Fruit fly (Drosophila melanogaster) ovary, adult (tissue): Measurements from ENCODE around the gene rtp.

Experiments used
- CG17801 ChIP-seq: fragments of 200-800 bp; optimal IDR thresholded peaks from 2 replicates; lab custom pipeline; 2019; ENCODE audit warnings: missing biosample characterization, mild to moderate bottlenecking, missing genetic modification characterization, moderate library complexity; ENCODE audit not compliant: partially characterized antibody

The rtp gene

DNA sequence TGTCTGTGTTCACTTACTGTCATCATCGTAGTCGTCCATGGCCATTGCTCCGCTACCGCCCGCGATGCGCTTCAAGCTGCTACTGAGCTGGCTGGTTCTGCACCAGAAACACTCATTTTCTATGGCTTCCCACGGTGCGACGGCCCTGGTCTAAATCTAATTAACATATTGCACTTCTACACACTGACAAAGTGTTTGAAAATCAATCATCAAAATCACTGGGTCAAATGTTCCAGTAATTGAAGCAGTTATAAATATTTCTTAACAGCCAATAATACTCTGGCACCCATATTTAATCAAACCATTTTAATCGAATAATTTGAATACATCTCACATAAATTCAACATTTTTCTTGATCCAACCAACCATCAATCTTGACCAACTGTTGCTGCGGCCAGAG lies at the start of gene rtp:
Gene rtp, minus strand, starts transcription at position 101 of the 400 bp plus-strand sequence.
- TF ChIP-seq CG17801 (GFP tag; lab: Kevin White, UChicago) = no peak

DNA sequence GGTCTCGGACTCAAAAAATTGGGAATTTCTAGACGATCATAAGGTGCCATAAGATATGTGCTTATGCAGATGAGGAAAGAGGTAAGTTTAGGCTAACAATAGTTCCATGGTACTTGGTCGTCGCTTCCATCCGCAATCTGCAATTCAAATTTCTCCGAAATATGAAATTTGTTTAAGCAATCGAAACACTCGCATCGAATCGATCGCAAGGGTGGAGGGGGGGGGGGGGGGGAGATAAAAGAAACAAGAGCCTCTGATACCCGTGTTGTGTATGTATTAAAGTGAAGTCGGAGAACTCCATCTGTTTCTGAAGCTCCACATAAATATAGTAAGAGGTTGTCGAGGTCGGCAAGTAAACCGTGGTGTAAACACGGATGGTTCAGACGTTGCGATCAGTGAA lies 48.8 kb upstream of the rtp start:
- TF ChIP-seq CG17801 (GFP tag; lab: Kevin White, UChicago) = no peak

DNA sequence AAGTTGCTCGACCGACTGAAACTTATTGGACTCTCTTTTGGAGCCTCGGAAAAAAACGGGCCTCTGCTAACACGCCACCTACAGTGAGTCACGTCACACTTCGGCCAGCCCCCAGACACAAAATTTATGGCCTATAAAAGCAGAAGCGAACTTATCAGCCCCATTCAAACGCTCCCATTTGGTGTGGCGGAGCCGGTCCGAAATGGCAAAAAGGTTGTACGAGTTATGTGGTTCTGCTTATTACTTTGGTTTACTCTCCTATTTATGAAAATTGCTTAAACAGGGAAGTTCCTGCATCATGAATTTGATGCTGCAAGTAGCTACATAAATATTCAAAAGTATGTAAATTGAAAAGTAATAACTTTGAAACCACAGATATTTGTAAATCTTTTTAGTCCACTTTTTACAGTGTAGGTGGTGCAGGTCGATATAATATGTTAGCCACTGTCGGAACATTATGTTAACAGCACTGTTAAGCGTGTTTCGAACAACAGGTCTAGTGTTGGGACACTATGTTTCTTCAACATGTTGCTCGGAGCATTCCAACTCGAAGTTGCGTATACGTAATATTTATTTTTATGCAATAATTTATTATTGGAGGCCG lies 46.3 kb upstream of the rtp start:
- TF ChIP-seq CG17801 (GFP tag; lab: Kevin White, UChicago) = peak; percentile 55

DNA sequence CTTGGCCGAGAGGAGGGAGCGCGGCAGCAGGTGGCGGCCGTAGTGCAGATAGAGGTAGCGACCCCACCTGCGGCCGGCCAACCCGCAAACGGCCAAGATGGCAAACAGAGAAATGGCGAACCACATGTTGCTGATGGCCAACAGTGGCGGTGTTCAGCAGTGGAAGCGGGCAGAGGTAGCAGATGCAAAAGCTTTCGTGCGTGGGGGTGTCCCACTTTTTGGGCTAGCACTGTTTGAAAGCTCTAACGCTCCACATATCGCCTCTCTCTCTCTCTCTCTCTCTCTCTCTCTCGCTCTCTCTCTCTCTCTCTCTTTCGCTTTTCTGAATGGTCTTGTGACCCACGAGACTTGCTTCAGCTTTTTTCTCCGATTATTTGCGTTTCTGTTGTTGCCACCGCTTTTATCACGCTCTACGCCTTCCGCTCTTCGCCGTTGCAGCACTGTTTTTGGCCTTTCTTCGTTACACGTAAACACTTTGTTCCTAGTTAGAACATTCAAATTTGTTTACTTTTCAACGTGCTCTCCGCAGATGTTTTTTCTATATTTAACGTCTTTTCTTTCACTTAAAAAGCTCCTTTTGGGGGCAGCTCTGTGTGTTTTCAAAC lies 45.7 kb upstream of the rtp start:
- no peak for TF ChIP-seq CG17801 (GFP tag; lab: Kevin White, UChicago)

DNA sequence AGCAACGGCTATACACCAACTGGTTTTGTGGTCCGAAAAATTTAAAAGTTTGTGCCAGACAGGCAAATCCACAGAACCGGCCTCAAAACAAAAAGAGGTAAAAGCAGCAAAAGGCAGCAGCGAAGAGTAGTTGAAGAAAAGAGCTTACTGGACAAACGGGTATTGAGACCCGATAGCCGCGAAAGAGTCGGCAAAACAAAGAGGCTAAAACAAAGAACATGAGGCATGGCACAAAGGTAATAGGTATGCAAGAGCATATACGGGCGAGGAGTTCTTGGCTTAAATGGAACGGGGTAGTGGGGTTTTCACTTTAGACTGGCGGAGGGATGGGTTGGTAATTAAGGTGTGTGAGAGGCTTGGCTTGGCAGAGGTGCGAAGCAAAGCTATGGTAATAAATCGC lies 44.0 kb upstream of the rtp start:
- peak; percentile 16 for TF ChIP-seq CG17801 (GFP tag; lab: Kevin White, UChicago)

DNA sequence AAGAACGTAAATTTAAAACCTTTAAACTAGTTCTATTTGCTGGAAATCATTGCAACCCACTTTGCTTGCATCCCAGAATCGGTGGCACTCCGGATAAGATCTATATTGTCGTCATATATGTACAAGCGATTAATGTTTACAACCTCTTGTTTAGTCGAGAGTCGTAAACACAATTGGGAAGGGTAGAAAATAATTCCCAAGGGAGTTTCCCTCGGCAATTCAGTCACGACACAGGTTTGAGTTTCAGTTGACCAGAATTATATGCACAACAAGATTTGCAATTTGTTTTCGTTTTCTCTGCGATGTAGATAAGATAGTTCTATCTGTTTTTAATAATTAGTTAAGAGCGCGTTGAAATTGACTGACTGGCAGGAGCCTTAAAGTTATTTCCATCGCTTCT lies 43.3 kb upstream of the rtp start:
- no peak for TF ChIP-seq CG17801 (GFP tag; lab: Kevin White, UChicago)

DNA sequence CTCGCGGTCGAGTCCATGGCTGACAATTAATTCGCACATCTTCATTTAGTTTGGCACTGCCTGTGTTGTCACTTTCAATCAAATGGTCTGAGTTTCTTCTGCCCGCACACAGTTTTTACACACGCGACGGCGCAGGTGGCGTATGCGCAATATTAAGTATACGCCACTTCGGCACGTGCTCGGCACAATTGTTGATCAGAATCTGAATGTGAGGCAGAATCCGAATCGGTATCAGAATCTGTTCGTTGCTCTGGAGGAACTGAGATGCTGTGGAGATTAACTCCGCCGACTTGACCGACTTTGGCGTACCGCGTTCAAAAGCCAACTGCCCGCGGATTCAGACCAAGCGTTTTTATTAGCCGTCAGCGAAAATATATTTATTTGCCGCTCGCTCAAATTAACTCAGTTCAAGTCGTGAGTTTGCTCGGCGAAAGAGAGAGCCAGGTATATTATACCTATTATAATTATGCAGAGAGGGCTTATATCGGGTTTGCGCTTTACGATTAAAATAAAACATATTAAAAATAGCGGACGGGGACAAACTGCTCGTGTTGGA lies 42.6 kb upstream of the rtp start:
- TF ChIP-seq CG17801 (GFP tag; lab: Kevin White, UChicago) = no peak

DNA sequence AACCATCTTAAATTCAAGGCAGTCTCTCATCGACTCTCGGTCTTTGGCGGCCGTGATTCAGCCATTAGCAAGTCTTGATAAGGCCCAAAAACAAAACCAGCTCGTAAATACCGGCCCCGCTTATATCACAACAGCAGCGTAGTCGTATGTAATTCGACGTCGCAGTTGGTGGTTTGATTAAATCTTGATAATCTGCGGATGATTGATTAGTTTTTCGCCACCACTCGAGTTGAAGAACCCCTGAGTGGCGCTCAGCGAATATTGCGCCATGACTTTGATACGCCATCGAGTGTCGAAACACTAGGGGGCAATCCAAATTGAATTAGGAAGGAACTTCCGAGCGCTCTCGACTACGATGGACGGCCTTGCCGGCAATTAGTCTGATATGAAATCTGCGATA lies 41.5 kb upstream of the rtp start:
- no peak for TF ChIP-seq CG17801 (GFP tag; lab: Kevin White, UChicago)

DNA sequence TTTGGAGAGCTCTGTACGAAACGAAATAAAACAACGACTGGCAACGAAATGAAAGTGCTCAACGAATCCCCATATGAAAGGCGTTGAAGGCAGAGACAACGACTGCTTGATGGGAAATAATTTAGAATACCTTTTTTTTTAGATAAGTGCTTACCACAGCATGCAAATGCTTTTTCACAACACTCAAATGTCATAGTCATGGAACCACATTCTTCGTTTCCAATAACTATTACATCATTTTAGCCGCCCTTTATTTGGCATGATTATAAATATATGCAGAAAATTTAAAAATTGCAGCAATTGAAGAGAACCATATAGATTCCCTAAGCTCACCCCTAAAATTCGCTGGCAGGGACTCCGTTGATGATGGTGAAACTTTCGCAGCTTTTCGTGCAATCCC lies 40.6 kb upstream of the rtp start, which contains the start of gene CG31538:
Gene CG31538, minus strand, starts transcription at position 101 of the 400 bp plus-strand sequence.
- no peak for TF ChIP-seq CG17801 (GFP tag; lab: Kevin White, UChicago)

DNA sequence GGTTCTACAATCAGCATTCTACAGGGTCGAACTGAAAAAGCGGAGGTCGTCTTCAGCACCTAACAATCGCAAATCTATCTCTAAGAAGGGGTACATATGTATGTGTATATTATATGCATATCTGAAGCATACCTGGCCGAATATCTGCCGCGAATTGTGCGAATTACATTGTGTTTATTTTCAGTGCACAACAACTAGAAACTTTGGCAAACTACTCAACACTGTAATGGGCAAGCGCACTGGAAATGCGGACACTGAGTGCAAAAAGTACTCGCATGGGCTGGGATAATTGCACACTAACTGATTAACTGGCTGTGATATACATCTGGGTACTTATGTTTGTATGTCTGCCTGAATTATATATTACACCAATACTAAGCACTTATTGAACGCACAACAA lies 33.7 kb upstream of the rtp start:
- TF ChIP-seq CG17801 (GFP tag; lab: Kevin White, UChicago) = peak; percentile 14

DNA sequence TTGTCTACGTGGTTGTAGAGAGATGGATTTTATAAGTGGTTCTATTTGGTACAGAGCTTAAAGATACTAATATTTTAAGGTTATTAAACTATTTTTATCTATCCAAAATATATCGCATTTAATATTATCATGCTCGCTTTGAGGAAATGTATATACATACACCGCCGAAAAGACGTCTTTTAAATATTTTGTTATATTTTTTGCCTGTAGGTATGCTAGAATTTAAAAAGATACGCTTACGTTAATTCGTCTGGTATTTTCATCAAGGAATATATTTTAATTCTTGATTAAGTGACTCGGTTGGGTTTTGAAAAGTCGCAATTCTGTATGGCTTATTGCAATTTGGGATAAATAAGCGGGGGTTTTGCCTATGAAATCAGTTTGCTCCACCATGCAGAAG lies 31.4 kb upstream of the rtp start:
- TF ChIP-seq CG17801 (GFP tag; lab: Kevin White, UChicago) = no peak

DNA sequence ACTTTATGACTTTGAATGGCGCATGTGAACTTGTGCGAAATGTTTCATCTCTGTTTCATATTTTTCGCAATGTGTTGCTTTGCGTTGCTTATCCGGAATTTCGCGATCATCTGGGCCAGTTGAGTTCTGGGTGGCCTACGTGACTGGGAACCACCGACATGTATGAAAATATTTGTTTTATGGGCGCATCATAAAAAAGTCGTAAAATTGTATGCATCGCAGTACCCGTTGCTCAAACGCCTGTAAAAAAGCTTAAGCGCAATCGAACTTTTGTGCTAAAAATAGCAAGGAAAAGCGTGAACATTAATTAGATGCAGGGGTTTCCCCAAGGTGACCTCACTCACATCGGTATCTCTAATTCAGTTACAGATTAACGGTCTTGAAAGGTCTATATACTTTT lies 29.2 kb upstream of the rtp start:
- TF ChIP-seq CG17801 (GFP tag; lab: Kevin White, UChicago) = no peak

DNA sequence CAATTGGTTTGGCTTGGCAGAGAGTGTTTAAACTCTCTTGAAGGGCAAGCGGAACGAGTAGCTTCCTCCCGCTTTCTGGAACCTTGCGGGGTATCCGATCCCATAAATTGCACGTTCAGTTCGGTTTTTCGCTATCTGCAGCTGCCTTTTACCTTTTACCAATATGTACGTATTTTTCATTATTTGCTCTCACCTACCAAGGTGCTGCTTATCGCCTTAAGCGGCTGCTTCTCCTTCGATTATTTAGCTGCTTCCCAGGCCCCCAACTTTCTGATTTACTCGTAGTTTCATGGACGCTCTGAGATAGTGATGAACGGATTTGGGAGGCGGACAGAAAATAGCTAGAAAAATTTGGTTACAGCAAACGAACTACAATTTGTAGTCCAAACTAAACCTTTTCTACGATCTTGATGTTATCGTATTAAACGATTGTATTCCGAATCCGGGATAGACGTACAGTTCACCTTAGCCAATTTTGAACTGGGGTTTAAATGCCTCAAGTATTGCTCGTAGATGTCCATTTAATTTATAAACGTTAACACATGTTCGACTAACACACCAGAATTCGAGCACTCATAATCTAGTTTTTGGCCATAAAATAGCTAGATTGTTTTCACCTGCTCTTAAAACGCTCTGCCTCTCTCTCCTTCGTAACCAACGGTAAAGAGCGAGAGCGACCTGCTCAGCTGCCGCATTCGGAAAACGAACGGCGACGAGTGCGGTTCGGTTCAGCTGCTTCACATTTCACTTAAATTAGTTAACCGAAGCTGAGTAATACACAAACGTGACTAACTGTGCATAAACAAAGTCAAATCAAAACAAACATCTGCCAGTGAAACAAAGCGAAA lies 27.4 kb upstream of the rtp start:
- peak; percentile 45 for TF ChIP-seq CG17801 (GFP tag; lab: Kevin White, UChicago)

DNA sequence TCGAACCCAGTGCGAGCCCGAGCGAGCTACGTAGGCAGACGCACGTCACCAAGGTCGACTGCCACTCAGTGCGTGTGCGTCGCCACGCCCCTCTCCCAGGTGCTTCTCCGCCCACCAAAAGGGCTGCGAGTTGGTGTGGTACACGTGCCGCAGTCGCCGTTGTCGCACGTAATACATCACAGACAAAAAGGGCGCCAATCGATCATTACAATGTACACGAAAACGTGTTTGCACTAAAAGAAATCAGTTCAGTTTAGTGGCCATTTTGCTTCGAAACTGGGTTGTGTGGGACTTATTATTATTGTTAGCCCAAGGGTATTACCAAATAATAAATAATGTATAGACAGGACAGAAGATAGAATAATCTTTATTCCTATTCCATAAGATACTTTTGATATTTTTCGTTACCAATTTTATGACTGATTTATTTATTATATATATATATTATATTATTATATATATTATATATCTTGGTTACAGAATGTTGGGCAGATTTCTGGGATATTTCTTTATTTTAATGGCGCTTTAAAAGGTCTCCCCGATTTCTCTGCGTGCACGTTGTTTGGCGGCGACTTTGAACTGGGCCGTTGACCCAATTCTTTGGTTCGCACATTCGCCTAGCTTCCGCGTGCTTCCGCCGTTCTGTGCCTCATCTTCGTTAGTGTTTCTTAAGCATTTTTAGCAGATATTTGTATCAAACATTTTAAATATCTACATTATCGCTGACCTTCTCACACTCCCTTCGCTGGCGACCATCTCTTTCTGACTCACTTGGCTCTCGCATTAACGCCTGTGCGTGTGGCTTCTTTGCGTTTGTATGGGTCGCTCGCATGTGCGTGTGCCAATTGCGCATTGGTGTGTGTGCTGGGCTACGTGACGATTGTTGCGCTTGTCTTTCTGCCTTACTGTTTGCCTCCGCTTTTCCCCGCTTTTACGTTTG lies 26.5 kb upstream of the rtp start:
- TF ChIP-seq CG17801 (GFP tag; lab: Kevin White, UChicago) = peak; percentile 73
